Fruit fly (Drosophila melanogaster) Kc167 (cell line): Measurements from ENCODE around the gene CG42759.

Experiments used
- h ChIP-seq: fragments of >200 bp; optimal IDR thresholded peaks from 3 replicates; lab custom pipeline; 2018; ENCODE audit warnings: missing external identifiers
- psq ChIP-seq: fragments of >200 bp; optimal IDR thresholded peaks from 2 replicates; lab custom pipeline; 2017; ENCODE audit warnings: missing external identifiers
- ttk ChIP-seq: sonication (Bioruptor generic); optimal IDR thresholded peaks from 2 replicates; lab custom pipeline; 2017; ENCODE audit warnings: missing external identifiers

- TF ChIP-seq h, result no peak
- no peak for TF ChIP-seq psq (lab: Kevin White, UChicago)
- TF ChIP-seq ttk (lab: Kevin White, UChicago), result no peak
Measured at dm6 chr3R:10151830-10152513, 9.1 kb downstream of the CG42759 start, which contains the start of gene CG34303.
